Fruit fly (Drosophila melanogaster) whole organism, adult: ENCODE data around the gene PolI.
A peak's percentile ranks its signal among the peaks of the same experiment; 100 is the strongest.

Experiments used
- CG11617 ChIP-seq: fragments of 200-800 bp; sonication (Bioruptor generic); optimal IDR thresholded peaks from 2 replicates; lab custom pipeline; 2017; ENCODE audit warnings: mild to moderate bottlenecking, missing biosample characterization, missing genetic modification reagents, missing genetic modification characterization
- CG14711 ChIP-seq: fragments of 200-800 bp; sonication (Bioruptor generic); optimal IDR thresholded peaks from 2 replicates; lab custom pipeline; 2018; ENCODE audit warnings: missing biosample characterization, mild to moderate bottlenecking, missing genetic modification characterization, moderate library complexity
- CG5204 ChIP-seq: fragments of 200-800 bp; sonication (Bioruptor generic); optimal IDR thresholded peaks from 2 replicates; lab custom pipeline; 2016; ENCODE audit warnings: missing biosample characterization, missing genetic modification characterization
- CG7045 ChIP-seq: fragments of 200-800 bp; sonication (Bioruptor generic); optimal IDR thresholded peaks from 2 replicates; lab custom pipeline; 2017; ENCODE audit warnings: missing biosample characterization, mild to moderate bottlenecking, missing genetic modification characterization
- Hr96 ChIP-seq: fragments of 200-800 bp; sonication (Bioruptor generic); optimal IDR thresholded peaks from 2 replicates; lab custom pipeline; 2016; ENCODE audit warnings: missing biosample characterization, missing genetic modification characterization
- cic ChIP-seq: fragments of 200-800 bp; sonication (Bioruptor generic); optimal IDR thresholded peaks from 2 replicates; lab custom pipeline; 2017; ENCODE audit warnings: missing biosample characterization, mild to moderate bottlenecking, missing genetic modification characterization, moderate library complexity
- pad ChIP-seq: fragments of 200-800 bp; sonication (Bioruptor generic); optimal IDR thresholded peaks from 3 replicates; lab custom pipeline; 2017; ENCODE audit warnings: missing biosample characterization, missing genetic modification characterization, mild to moderate bottlenecking, moderate library complexity, missing genetic modification reagents

DNA sequence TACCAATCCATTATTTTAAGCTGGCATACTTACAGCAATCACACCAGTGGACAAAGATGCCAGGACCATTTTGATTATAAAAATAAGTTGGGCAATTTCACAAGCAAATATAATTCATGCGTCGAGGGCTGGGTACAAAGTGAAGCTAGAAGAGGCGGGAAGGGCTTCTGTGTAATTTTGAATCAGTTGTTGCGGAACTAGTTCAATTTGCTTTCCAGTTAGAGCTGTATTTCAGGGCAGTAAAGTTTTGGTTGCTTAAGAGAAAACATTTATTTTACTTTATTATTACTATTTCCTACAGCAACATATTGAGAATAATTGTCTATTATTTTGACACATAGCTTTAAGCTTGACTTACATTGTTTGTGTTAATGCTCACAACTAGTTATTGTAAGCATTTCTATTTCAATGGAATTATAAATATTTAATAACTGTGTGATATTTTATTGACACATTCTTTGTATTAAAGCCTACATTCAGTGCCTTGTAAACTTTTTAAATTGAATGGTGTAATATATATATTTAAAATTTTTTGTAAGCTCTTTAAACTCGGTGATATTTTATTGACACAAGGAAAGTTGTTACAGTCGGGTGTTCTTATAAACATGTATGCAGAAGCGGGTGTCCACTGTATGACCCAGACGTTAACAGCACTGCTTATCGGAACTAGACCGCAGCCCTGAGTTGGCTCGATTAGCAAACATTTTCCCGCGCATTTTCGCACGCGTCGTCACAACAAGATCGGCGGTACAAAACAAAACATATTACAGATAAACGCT lies 31.2 kb downstream of the PolI start, which contains the start of the genes RPA1 and Mcm2:
- peak; percentile 70 for TF ChIP-seq CG7045 (GFP tag; lab: Kevin White, UChicago)
- no peak for TF ChIP-seq cic
- peak; percentile 66 for TF ChIP-seq CG14711 (tag; lab: Kevin White, UChicago)
- peak; percentile 84 for TF ChIP-seq CG11617 (GFP tag; lab: Kevin White, UChicago)
- peak; percentile 68 for TF ChIP-seq pad (GFP tag; lab: Kevin White, UChicago)
- TF ChIP-seq CG5204 (GFP tag; lab: Kevin White, UChicago), result peak; percentile 69
- TF ChIP-seq Hr96 (GFP tag; lab: Kevin White, UChicago), result peak; percentile 47
